Fruit fly (Drosophila melanogaster): ENCODE data around the gene qless.
A peak's percentile ranks its signal among the peaks of the same experiment; 100 is the strongest.

- TF ChIP-seq dsx (GFP tag; optimal IDR thresholded peaks at IDR 0.05; ENCODE audit: poor library complexity, severe bottlenecking), result no peak
- no peak for TF ChIP-seq svp (GFP tag)
- TF ChIP-seq Ets21C (GFP tag; optimal IDR thresholded peaks at IDR 0.05), result no peak
- TF ChIP-seq CG6276 (GFP tag; optimal IDR thresholded peaks at IDR 0.05), result no peak
- TF ChIP-seq fkh (GFP tag; optimal IDR thresholded peaks at IDR 0.05), result peak; percentile 67
- TF ChIP-seq CG6854 (GFP tag; optimal IDR thresholded peaks at IDR 0.05), result no peak
- TF ChIP-seq Hr38 (GFP tag; optimal IDR thresholded peaks at IDR 0.05), result no peak
- TF ChIP-seq salr (GFP tag; optimal IDR thresholded peaks at IDR 0.05), result no peak
- TF ChIP-seq CG3919 (GFP tag; optimal IDR thresholded peaks at IDR 0.05), result no peak
- no peak for TF ChIP-seq OdsH (GFP tag; optimal IDR thresholded peaks at IDR 0.05)
- no peak for TF ChIP-seq Sox15 (GFP tag; optimal IDR thresholded peaks at IDR 0.05)
- no peak for TF ChIP-seq CG8632 (GFP tag; optimal IDR thresholded peaks at IDR 0.05)
These were observed 57.8 kb downstream of the qless start for dm6 chr3R:31194627-31195026.
